Fruit fly (Drosophila melanogaster) whole organism, adult: Measurements from ENCODE around the gene CG43332.

Experiments
- CG11617 ChIP-seq: fragments of 200-800 bp; sonication (Bioruptor generic); optimal IDR thresholded peaks from 2 replicates; lab custom pipeline; 2017; ENCODE audit warnings: mild to moderate bottlenecking, missing biosample characterization, missing genetic modification reagents, missing genetic modification characterization
- CG12768 ChIP-seq: fragments of 200-800 bp; sonication (Bioruptor generic); optimal IDR thresholded peaks from 2 replicates; lab custom pipeline; 2017; ENCODE audit warnings: missing biosample characterization, missing genetic modification characterization, mild to moderate bottlenecking, moderate library complexity, missing genetic modification reagents
- CG14711 ChIP-seq: fragments of 200-800 bp; sonication (Bioruptor generic); optimal IDR thresholded peaks from 2 replicates; lab custom pipeline; 2018; ENCODE audit warnings: missing biosample characterization, mild to moderate bottlenecking, missing genetic modification characterization, moderate library complexity
- CG1620 ChIP-seq: fragments of 200-800 bp; sonication (Bioruptor generic); optimal IDR thresholded peaks from 2 replicates; lab custom pipeline; 2016; ENCODE audit warnings: missing biosample characterization, missing genetic modification characterization
- CG33017 ChIP-seq: fragments of 200-800 bp; sonication (Bioruptor generic); optimal IDR thresholded peaks from 2 replicates; lab custom pipeline; 2018; ENCODE audit warnings: missing biosample characterization, mild to moderate bottlenecking, missing genetic modification characterization, moderate library complexity
- CG5204 ChIP-seq: fragments of 200-800 bp; sonication (Bioruptor generic); optimal IDR thresholded peaks from 2 replicates; lab custom pipeline; 2016; ENCODE audit warnings: missing biosample characterization, missing genetic modification characterization
- CG7045 ChIP-seq: fragments of 200-800 bp; sonication (Bioruptor generic); optimal IDR thresholded peaks from 2 replicates; lab custom pipeline; 2017; ENCODE audit warnings: missing biosample characterization, mild to moderate bottlenecking, missing genetic modification characterization
- CG7101 ChIP-seq: fragments of 200-800 bp; sonication (Bioruptor generic); optimal IDR thresholded peaks from 2 replicates; lab custom pipeline; 2018; ENCODE audit warnings: missing biosample characterization, mild to moderate bottlenecking, missing genetic modification characterization, moderate library complexity
- Clk ChIP-seq: fragments of 200-800 bp; sonication (Bioruptor generic); optimal IDR thresholded peaks from 2 replicates; lab custom pipeline; 2017; ENCODE audit warnings: missing biosample characterization, missing genetic modification characterization
- Crg-1 ChIP-seq: fragments of 200-800 bp; sonication (Bioruptor generic); optimal IDR thresholded peaks from 2 replicates; lab custom pipeline; 2016; ENCODE audit warnings: missing biosample characterization, missing genetic modification characterization
- Hr96 ChIP-seq: fragments of 200-800 bp; sonication (Bioruptor generic); optimal IDR thresholded peaks from 2 replicates; lab custom pipeline; 2016; ENCODE audit warnings: missing biosample characterization, missing genetic modification characterization
- Mnt ChIP-seq: fragments of 200-800 bp; sonication (Bioruptor generic); optimal IDR thresholded peaks from 2 replicates; lab custom pipeline; 2016; ENCODE audit warnings: missing biosample characterization, mild to moderate bottlenecking, missing genetic modification characterization
- bab1 ChIP-seq: fragments of 200-800 bp; sonication (Bioruptor generic); optimal IDR thresholded peaks from 3 replicates; lab custom pipeline; 2019; ENCODE audit warnings: missing biosample characterization, mild to moderate bottlenecking, missing genetic modification characterization, moderate library complexity
- cic ChIP-seq: fragments of 200-800 bp; sonication (Bioruptor generic); optimal IDR thresholded peaks from 2 replicates; lab custom pipeline; 2017; ENCODE audit warnings: missing biosample characterization, mild to moderate bottlenecking, missing genetic modification characterization, moderate library complexity
- cnc ChIP-seq, 2 experiments: fragments of >200 bp; optimal IDR thresholded peaks; 2 replicates each; lab custom pipeline; 2017
- kay ChIP-seq: fragments of 200-800 bp; sonication (Bioruptor generic); peaks from one replicate; lab custom pipeline; 2016; ENCODE audit warnings: missing biosample characterization, missing genetic modification characterization, borderline replicate concordance
- ovo ChIP-seq: fragments of 200-800 bp; sonication (Bioruptor generic); optimal IDR thresholded peaks from 2 replicates; lab custom pipeline; 2016; ENCODE audit warnings: missing biosample characterization, missing genetic modification characterization
- pad ChIP-seq: fragments of 200-800 bp; sonication (Bioruptor generic); optimal IDR thresholded peaks from 3 replicates; lab custom pipeline; 2017; ENCODE audit warnings: missing biosample characterization, missing genetic modification characterization, mild to moderate bottlenecking, moderate library complexity, missing genetic modification reagents
- tj ChIP-seq: fragments of 200-800 bp; sonication (Bioruptor generic); optimal IDR thresholded peaks from 3 replicates; lab custom pipeline; 2017; ENCODE audit warnings: missing biosample characterization, mild to moderate bottlenecking, missing genetic modification characterization, moderate library complexity
- toe ChIP-seq: fragments of 200-800 bp; sonication (Bioruptor generic); optimal IDR thresholded peaks from 2 replicates; lab custom pipeline; 2016; ENCODE audit warnings: missing biosample characterization, missing genetic modification characterization

CG43332 gene

dm6 chr2L:14120689-14121397 lies 42.2 kb downstream of the CG43332 start:
- TF ChIP-seq toe (GFP tag; lab: Kevin White, UChicago) (no peak), Crg-1 (GFP tag; lab: Kevin White, UChicago) (no peak), CG1620 (GFP tag; lab: Kevin White, UChicago) (no peak), pad (GFP tag; lab: Kevin White, UChicago) (no peak), CG14711 (tag; lab: Kevin White, UChicago) (no peak)

dm6 chr2L:14115976-14116501 lies 47.0 kb downstream of the CG43332 start:
- no peak for TF ChIP-seq CG33017 (tag; lab: Kevin White, UChicago)
- no peak for TF ChIP-seq bab1 (GFP tag; lab: Kevin White, UChicago)
- no peak for TF ChIP-seq CG5204
- no peak for TF ChIP-seq CG11617 (GFP tag; lab: Kevin White, UChicago)
- no peak for TF ChIP-seq cic (GFP tag; lab: Kevin White, UChicago)
- TF ChIP-seq CG7101 (tag; lab: Kevin White, UChicago), result no peak
- TF ChIP-seq Clk, result no peak
- TF ChIP-seq CG7045 (GFP tag; lab: Kevin White, UChicago), result no peak
- no peak for TF ChIP-seq Mnt (GFP tag; lab: Kevin White, UChicago)
- TF ChIP-seq pad (GFP tag; lab: Kevin White, UChicago), result no peak
- no peak for TF ChIP-seq ovo (GFP tag; lab: Kevin White, UChicago)
- no peak for TF ChIP-seq kay (GFP tag; lab: Kevin White, UChicago)

dm6 chr2L:14113207-14113606 lies 49.8 kb downstream of the CG43332 start:
- TF ChIP-seq Crg-1 (GFP tag; lab: Kevin White, UChicago) (no peak), CG7101 (tag; lab: Kevin White, UChicago) (no peak), Mnt (GFP tag; lab: Kevin White, UChicago) (no peak), toe (GFP tag; lab: Kevin White, UChicago) (no peak), kay (GFP tag; lab: Kevin White, UChicago) (no peak), CG7045 (GFP tag; lab: Kevin White, UChicago) (no peak)

dm6 chr2L:14112192-14112591 lies 50.8 kb downstream of the CG43332 start:
- no peak for TF ChIP-seq CG1620 (GFP tag; lab: Kevin White, UChicago)
- no peak for TF ChIP-seq CG33017 (tag; lab: Kevin White, UChicago)
- no peak for TF ChIP-seq CG5204
- no peak for TF ChIP-seq bab1 (GFP tag; lab: Kevin White, UChicago)
- TF ChIP-seq CG7045 (GFP tag; lab: Kevin White, UChicago), result no peak
- no peak for TF ChIP-seq CG7101 (tag; lab: Kevin White, UChicago)
- no peak for TF ChIP-seq CG12768 (GFP tag; lab: Kevin White, UChicago)
- TF ChIP-seq ovo (GFP tag; lab: Kevin White, UChicago), result no peak
- TF ChIP-seq cic (GFP tag; lab: Kevin White, UChicago), result no peak
- TF ChIP-seq Hr96 (GFP tag; lab: Kevin White, UChicago), result no peak
- TF ChIP-seq CG14711 (tag; lab: Kevin White, UChicago), result no peak
- TF ChIP-seq CG11617 (GFP tag; lab: Kevin White, UChicago), result no peak
- TF ChIP-seq cnc (optimal IDR thresholded peaks at IDR 0.05; lab: Kevin White, UChicago), result no peak
- TF ChIP-seq kay (GFP tag; lab: Kevin White, UChicago), result no peak
- TF ChIP-seq tj, result no peak
- no peak for TF ChIP-seq Clk
- no peak for TF ChIP-seq pad (GFP tag; lab: Kevin White, UChicago)
- no peak for TF ChIP-seq Crg-1 (GFP tag; lab: Kevin White, UChicago)
- no peak for TF ChIP-seq toe (GFP tag; lab: Kevin White, UChicago)
- no peak for TF ChIP-seq Mnt (GFP tag; lab: Kevin White, UChicago)
